Fruit fly (Drosophila melanogaster): ENCODE measurements around the gene eff.

- TF ChIP-seq zen2 (GFP tag; IDR thresholded peaks at IDR 0.05; ENCODE audit: partially characterized antibody) (no peak), nom (GFP tag; optimal IDR thresholded peaks at IDR 0.05) (no peak), chm (GFP tag; IDR thresholded peaks at IDR 0.05) (no peak), Tbp (GFP tag; optimal IDR thresholded peaks at IDR 0.05) (no peak), CG8924 (tag; optimal IDR thresholded peaks at IDR 0.05) (no peak), CG7271 (tag; optimal IDR thresholded peaks at IDR 0.05) (no peak), caup (GFP tag; optimal IDR thresholded peaks at IDR 0.05; ENCODE audit: severe bottlenecking) (no peak), Kr (GFP tag; optimal IDR thresholded peaks at IDR 0.05) (no peak), jigr1 (GFP tag; IDR thresholded peaks at IDR 0.05) (no peak), Fer1 (GFP tag; optimal IDR thresholded peaks at IDR 0.05) (no peak), crp (GFP tag; optimal IDR thresholded peaks at IDR 0.05) (no peak), CG10147 (GFP tag; optimal IDR thresholded peaks at IDR 0.05) (no peak), CG15073 (GFP tag; optimal IDR thresholded peaks at IDR 0.05) (no peak)
Measured at dm6 chr3R:14724501-14724859, 16.6 kb downstream of the eff start.

All from whole organism, embryonic.